Worm (Caenorhabditis elegans): ENCODE results near the gene nhr-269.
"Not testable (repeated sequence)": the region's sequence is repeated elsewhere in the genome, so short reads cannot be mapped to it uniquely, and the experiment has no call there.

The nhr-269 gene

DNA sequence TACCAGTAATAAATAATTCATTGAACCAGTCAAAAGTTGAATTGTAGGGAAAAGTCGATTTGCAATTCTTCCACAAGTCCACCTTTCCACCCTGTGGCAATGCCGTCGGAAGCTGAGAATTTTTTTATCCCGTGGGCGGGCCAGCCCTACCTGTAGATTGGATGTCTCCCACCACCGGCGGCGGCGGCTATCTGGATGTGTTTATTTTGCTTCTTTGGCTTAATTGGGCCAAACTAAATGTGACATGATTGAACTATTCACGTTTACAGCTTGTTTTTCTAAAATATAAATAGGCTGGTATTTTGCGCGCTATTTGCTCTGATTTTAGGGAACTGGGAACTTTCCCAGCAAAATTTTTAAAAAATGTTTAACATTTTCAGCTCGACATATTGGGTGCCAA, 25.1 kb downstream of the nhr-269 start, which contains the start of gene wrt-8:
Gene wrt-8 (minus strand): TSS at position 101 of the 400 bp plus-strand sequence.
- TF ChIP-seq W03F9.2 (tag; optimal IDR thresholded peaks at IDR 0.05) (no peak), him-1 (tag; optimal IDR thresholded peaks at IDR 0.05) (no peak), dao-5 (tag; optimal IDR thresholded peaks at IDR 0.05) (no peak)

DNA sequence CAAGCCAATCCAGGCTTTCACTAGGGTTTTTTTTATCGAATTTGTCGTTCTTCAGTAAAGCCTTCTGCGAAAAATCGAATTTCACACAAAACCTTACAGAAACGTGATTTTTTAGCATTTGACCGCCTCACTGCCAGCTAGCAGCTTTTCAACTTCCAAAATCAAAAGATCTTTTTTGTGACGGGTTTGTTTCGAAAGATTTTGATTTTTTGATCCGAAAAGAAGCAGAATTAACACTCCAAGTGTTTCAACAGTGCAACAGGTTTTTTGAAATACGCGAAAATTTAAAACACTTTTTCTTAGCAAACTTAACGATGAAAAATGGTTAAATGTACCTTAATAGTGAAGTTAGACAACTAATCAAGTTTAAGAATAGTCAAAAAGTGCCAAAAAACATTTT, 28.2 kb downstream of the nhr-269 start, which contains the start of gene clec-229:
Gene clec-229 (minus strand): TSS at position 101 of the 400 bp plus-strand sequence.
- TF ChIP-seq W03F9.2 (tag; optimal IDR thresholded peaks at IDR 0.05): no peak
- TF ChIP-seq him-1 (tag; optimal IDR thresholded peaks at IDR 0.05): no peak
- no peak for TF ChIP-seq dao-5 (tag; optimal IDR thresholded peaks at IDR 0.05)

DNA sequence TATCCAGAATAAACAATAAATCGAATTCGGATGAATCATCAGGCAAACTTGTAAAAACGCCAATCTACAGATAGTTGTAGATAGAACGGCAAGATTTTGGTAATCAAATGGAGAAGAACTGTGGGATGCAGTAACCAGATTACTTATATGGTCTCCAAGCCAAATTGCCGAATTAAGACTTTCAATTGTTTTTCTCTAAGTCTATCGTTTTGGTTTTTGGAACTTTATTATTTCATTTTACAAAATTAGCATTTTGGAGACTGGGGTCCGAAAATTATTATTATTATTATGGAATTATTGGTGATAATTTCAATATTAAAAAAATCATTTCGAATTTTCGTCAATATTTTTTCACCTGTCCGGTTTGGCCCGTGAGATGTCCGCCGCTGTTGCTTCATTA, 30.2 kb downstream of the nhr-269 start, which contains the start of gene clec-228:
Gene clec-228 (minus strand): TSS at position 101 of the 400 bp plus-strand sequence.
- no peak for TF ChIP-seq dao-5 (tag; optimal IDR thresholded peaks at IDR 0.05)
- no peak for TF ChIP-seq W03F9.2 (tag; optimal IDR thresholded peaks at IDR 0.05)
- TF ChIP-seq him-1 (tag; optimal IDR thresholded peaks at IDR 0.05): no peak

DNA sequence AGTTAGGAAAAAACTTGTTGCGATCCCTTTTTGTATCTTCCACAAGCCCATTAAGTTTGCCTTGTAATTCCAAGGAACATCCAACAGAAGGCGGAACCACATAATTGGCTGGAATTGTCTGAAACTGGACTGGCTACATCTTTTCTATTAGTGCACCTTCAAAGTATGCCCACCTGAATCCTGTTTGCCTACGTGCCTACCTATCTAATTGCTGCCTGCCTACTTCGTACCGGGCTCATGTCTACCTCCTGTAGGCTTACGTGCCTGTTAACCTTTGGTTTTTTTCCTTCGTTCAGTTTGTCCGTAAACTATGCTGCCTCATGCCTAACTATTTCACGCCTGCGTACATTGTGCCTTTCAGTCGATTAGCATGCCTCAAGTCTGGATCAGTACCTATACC, 32.2 kb downstream of the nhr-269 start, which contains the start of gene wrt-7:
Gene wrt-7 (minus strand): TSS at position 101 of the 400 bp plus-strand sequence.
- TF ChIP-seq W03F9.2 (tag; optimal IDR thresholded peaks at IDR 0.05) (no peak), dao-5 (tag; optimal IDR thresholded peaks at IDR 0.05) (no peak), him-1 (tag; optimal IDR thresholded peaks at IDR 0.05) (no peak)

DNA sequence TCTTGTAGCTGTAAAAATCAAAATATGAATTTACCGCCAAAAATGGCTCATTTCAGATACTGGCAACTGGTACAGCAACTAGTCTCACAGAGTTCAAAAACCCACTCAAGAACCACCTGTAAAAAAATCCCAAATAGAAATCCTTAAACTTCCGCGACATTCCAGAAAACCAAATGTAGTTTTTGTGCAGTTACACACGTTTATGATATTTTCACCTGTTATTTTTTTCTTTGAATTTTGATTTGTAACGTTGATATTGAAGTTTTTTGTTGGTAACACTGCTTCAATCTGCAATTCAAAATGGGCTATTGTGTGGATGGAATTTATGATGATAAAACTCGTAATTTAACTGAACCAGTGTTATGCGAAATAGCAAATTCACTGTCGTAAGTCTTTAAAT, 36.8 kb downstream of the nhr-269 start, which contains the start of gene srw-113:
Gene srw-113 (plus strand): TSS at position 301 of the 400 bp plus-strand sequence.
- TF ChIP-seq dao-5 (tag; optimal IDR thresholded peaks at IDR 0.05): no peak
- no peak for TF ChIP-seq W03F9.2 (tag; optimal IDR thresholded peaks at IDR 0.05)
- no peak for TF ChIP-seq him-1 (tag; optimal IDR thresholded peaks at IDR 0.05)

DNA sequence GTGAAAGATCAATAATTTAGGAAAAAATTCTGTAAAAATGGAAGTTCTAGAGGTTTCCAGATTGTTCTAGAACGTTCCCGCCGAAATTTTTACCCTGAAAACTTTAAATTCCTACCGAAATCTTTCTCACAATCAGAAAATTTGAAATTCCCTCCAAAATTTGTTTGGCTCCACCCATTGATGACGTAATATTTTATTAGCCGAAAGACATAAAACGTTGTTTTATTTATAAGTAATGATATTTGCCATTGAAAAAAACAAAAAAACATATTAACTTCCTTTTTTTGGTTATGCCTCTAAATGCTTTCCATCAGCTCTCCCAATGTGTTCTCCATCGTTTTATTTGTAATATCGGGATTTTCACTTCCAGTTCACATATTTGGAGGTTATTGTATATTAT, 39.3 kb downstream of the nhr-269 start, which contains the start of gene srh-295:
Gene srh-295 (plus strand): TSS at position 301 of the 400 bp plus-strand sequence.
- no peak for TF ChIP-seq W03F9.2 (tag; optimal IDR thresholded peaks at IDR 0.05)
- TF ChIP-seq dao-5 (tag; optimal IDR thresholded peaks at IDR 0.05): no peak
- TF ChIP-seq him-1 (tag; optimal IDR thresholded peaks at IDR 0.05): no peak

DNA sequence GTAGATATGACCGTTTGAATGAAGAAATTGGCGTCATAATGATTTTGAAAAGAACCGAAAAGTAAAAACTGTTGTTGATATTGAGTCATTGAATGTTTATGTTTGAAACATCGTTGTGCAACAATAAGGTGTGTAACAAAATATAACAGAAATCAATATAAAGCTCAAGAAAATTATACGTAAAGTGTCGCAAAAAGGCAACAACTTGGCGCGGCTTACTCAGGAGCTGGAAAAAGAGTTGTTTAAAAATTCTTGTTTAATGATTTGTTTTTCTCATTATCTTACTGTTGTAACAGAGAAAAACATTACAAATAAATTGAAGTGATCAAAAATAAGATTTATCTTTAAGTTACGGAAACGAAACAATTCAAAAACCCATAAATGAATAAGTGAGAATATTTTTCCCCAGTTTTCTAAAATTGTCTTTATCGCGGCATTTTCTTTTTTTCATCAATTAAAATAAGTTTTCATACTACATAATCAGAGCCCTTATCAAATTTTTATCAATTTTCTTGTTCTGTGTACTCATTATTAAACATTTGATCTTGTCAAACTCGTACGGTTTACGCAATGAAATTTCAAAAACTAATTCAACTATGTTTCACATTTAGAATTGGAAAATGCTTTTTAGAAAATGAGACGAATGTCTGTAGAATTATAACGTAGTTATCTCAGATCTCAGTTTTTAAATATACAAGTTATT, 41.7 kb downstream of the nhr-269 start, which contains the start of gene ZK1037.6:
Gene ZK1037.6 (minus strand): TSS at position 51 of the 703 bp plus-strand sequence.
- TF ChIP-seq W03F9.2 (tag; optimal IDR thresholded peaks at IDR 0.05) (no peak), dao-5 (tag; optimal IDR thresholded peaks at IDR 0.05) (no peak), him-1 (tag; optimal IDR thresholded peaks at IDR 0.05) (no peak)

DNA sequence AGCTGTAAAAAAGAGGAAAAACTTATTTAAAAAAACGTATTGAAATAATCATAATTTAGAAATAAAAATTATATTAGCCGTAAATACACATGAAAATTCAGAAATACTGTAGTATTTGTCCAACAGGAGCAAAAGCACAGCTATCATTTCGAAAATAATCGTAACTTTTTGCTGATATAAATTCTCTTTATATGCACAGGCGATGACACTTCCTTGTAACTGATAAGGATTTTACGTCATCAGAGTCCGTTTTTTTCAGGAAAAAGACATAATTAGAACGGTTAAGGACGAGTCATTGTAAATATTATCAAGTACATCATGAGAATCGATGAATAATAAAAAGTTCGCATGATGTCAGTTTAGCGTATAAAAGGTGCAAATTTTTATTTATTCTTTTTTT, 46.2 kb downstream of the nhr-269 start:
- TF ChIP-seq him-1 (tag; optimal IDR thresholded peaks at IDR 0.05) (no peak), W03F9.2 (tag; optimal IDR thresholded peaks at IDR 0.05) (no peak)

DNA sequence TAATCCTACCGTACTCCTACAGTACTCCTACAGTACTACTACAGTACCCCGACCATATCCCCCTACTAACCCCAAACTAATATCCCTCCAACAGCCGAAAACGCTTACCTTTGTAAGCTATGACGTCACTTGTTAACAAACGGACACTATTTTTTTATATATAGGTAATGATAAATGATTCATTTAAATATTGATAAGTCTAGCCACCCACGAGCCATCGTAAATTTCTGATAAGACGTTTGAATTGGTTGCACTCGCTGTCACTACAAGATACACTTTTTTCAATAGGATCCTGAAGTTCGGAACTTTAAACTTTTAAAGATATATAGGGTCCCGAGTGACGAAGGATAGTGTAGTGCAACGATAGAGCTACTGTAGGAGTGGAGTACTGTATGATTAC, 47.0 kb downstream of the nhr-269 start, which contains the start of gene nhr-247:
Gene nhr-247 (plus strand): TSS at position 330 of the 400 bp plus-strand sequence.
- not testable (repeated sequence) for TF ChIP-seq dao-5, him-1, W03F9.2 (tag; optimal IDR thresholded peaks at IDR 0.05)

DNA sequence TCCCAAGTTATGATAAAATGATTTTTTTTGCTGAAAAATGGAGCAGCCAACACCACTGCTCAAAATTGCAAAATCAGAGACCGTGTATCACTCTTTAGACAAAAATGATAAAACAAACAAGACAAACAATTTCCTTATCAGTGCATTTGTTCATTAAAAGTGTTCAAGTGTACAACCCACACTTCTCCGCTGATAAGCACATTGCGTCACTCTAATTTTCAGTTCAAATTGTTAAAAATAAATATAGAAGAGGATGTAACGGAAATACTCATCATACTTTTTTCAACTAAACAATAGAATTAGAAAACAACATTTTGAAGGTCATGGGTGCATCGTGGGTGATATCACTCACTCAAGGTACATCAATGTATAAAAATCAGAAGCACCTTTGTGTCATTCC, 51.0 kb downstream of the nhr-269 start, which contains the start of gene nhr-291:
Gene nhr-291 (plus strand): TSS at position 324 of the 400 bp plus-strand sequence.
- TF ChIP-seq him-1 (tag; optimal IDR thresholded peaks at IDR 0.05) (no peak), W03F9.2 (tag; optimal IDR thresholded peaks at IDR 0.05) (no peak), dao-5 (tag; optimal IDR thresholded peaks at IDR 0.05) (no peak)
